Fruit fly (Drosophila melanogaster): Measurements from ENCODE around the gene CG10877.

CG10877 gene

dm6 chr3R:20550632-20551486, 13.0 kb downstream of the CG10877 start (continued):
- TF ChIP-seq dpn (GFP tag; optimal IDR thresholded peaks at IDR 0.05) (peak; percentile 26 to 35), zen (tag; optimal IDR thresholded peaks at IDR 0.05) (peak; percentile 49), CG34422 (GFP tag; IDR thresholded peaks at IDR 0.05) (peak; percentile 52; the same call in 1 of the 3 replicates), CG9797 (GFP tag; optimal IDR thresholded peaks at IDR 0.05) (peak; percentile 28), lmd (GFP tag; IDR thresholded peaks at IDR 0.05) (no peak), CG10274 (GFP tag; optimal IDR thresholded peaks at IDR 0.05) (peak; percentile 61), sc (optimal IDR thresholded peaks at IDR 0.05) (no peak), sc (GFP tag; optimal IDR thresholded peaks at IDR 0.05) (peak; percentile 57), CG12071 (GFP tag; optimal IDR thresholded peaks at IDR 0.05) (peak; percentile 96), gsb-n (tag; optimal IDR thresholded peaks at IDR 0.05) (peak; percentile 63), CG6791 (GFP tag; IDR thresholded peaks at IDR 0.05; ENCODE audit: partially characterized antibody) (peak; percentile 99), Trl (optimal IDR thresholded peaks at IDR 0.05) (no peak), Trl (GFP tag; optimal IDR thresholded peaks at IDR 0.05) (peak; percentile 59), CG30403 (GFP tag; optimal IDR thresholded peaks at IDR 0.05) (no peak), CG10366 (GFP tag; IDR thresholded peaks at IDR 0.05) (no peak), jumu (GFP tag; optimal IDR thresholded peaks at IDR 0.05) (peak; percentile 12), CG8478 (optimal IDR thresholded peaks at IDR 0.05) (no peak), Eip74EF (GFP tag; optimal IDR thresholded peaks at IDR 0.05) (peak in 1 of 2 experiments; percentile 67), oc (tag; optimal IDR thresholded peaks at IDR 0.05) (peak; percentile 63), CG1647 (GFP tag; optimal IDR thresholded peaks at IDR 0.05) (peak; percentile 23), zfh1 (GFP tag; IDR thresholded peaks at IDR 0.05) (peak; percentile 60; the same call in 2 of the 3 replicates), CG18262 (tag; optimal IDR thresholded peaks at IDR 0.05) (no peak), bowl (GFP tag; IDR thresholded peaks at IDR 0.05) (no peak), chm (GFP tag; IDR thresholded peaks at IDR 0.05) (peak; percentile 85), ab (GFP tag; optimal IDR thresholded peaks at IDR 0.05) (no peak), odd (GFP tag; optimal IDR thresholded peaks at IDR 0.05) (peak; percentile 87), CG3726 (GFP tag; IDR thresholded peaks at IDR 0.05) (no peak; the same call in 2 of the 3 replicates), CG14014 (GFP tag; IDR thresholded peaks at IDR 0.05) (peak; percentile 76; the same call in 1 of the 2 replicates), sisA (GFP tag; IDR thresholded peaks at IDR 0.05) (no peak), trem (tag; optimal IDR thresholded peaks at IDR 0.05) (peak; percentile 2), HHEX (GFP tag; optimal IDR thresholded peaks at IDR 0.05) (peak; percentile 90), gro (GFP tag; optimal IDR thresholded peaks at IDR 0.05) (peak; percentile 68), CG17359 (tag; optimal IDR thresholded peaks at IDR 0.05) (peak; percentile 73), CG4854 (GFP tag; optimal IDR thresholded peaks at IDR 0.05) (peak; percentile 55), MBD-R2 (GFP tag; IDR thresholded peaks at IDR 0.05) (peak; percentile 38; the same call in 1 of the 2 replicates), Bteb2 (GFP tag; optimal IDR thresholded peaks at IDR 0.05) (no peak), CG9609 (GFP tag; optimal IDR thresholded peaks at IDR 0.05) (no peak), CG18011 (GFP tag; optimal IDR thresholded peaks at IDR 0.05) (peak; percentile 61), Doc3 (GFP tag; IDR thresholded peaks at IDR 0.05; ENCODE audit: partially characterized antibody) (peak; percentile 84), CG17568 (GFP tag; optimal IDR thresholded peaks at IDR 0.05) (peak; percentile 95), sqz (GFP tag; optimal IDR thresholded peaks at IDR 0.05) (peak; percentile 83), crc (GFP tag; optimal IDR thresholded peaks at IDR 0.05) (peak; percentile 42), Scr (GFP tag; IDR thresholded peaks at IDR 0.05; ENCODE audit: partially characterized antibody) (peak; percentile 95), emc (GFP tag; optimal IDR thresholded peaks at IDR 0.05) (no peak), CG8924 (tag; optimal IDR thresholded peaks at IDR 0.05) (peak; percentile 81), CG33213 (GFP tag; optimal IDR thresholded peaks at IDR 0.05) (peak; percentile 46), shn (GFP tag; optimal IDR thresholded peaks at IDR 0.05) (peak; percentile 42), luna (GFP tag; optimal IDR thresholded peaks at IDR 0.05) (no peak), sens-2 (GFP tag; IDR thresholded peaks at IDR 0.05) (peak; percentile 51; the same call in 1 of the 2 replicates), Spps (tag; optimal IDR thresholded peaks at IDR 0.05) (peak; percentile 79)
